Fruit fly (Drosophila melanogaster) whole organism, embryonic: Measurements from ENCODE around the gene CG44001.
A peak's percentile ranks its signal among the peaks of the same experiment; 100 is the strongest.

Source experiments
- Aef1 ChIP-seq: fragments of 200-800 bp; sonication (Bioruptor generic); IDR thresholded peaks from 3 replicates; pipeline ENCODE4 v1.3.6; 2022; ENCODE audit warnings: missing biosample characterization, missing genetic modification characterization
- Atf6 ChIP-seq: fragments of 200-800 bp; sonication (Bioruptor generic); IDR thresholded peaks from 2 replicates; pipeline ENCODE4 v1.3.6; 2022; ENCODE audit warnings: missing biosample characterization, missing genetic modification characterization
- Bgb ChIP-seq: fragments of 200-800 bp; sonication (Bioruptor generic); IDR thresholded peaks from 2 replicates; pipeline ENCODE4 v1.3.6; 2022; ENCODE audit warnings: missing biosample characterization, missing genetic modification characterization; ENCODE audit not compliant: partially characterized antibody
- CG10366 ChIP-seq: fragments of 200-800 bp; sonication (Bioruptor generic); IDR thresholded peaks from 2 replicates; pipeline ENCODE4 v1.3.6; 2022; ENCODE audit warnings: missing biosample characterization, missing genetic modification characterization
- CG11398 ChIP-seq: fragments of 200-800 bp; sonication (Bioruptor generic); optimal IDR thresholded peaks from 2 replicates; lab custom pipeline; 2016; ENCODE audit warnings: missing biosample characterization, missing genetic modification characterization
- CG11696 ChIP-seq: fragments of 200-800 bp; sonication (Bioruptor generic); IDR thresholded peaks from 2 replicates; pipeline ENCODE4 v1.3.6; 2022; ENCODE audit warnings: missing biosample characterization, missing genetic modification characterization
- CG1233 ChIP-seq: fragments of 200-800 bp; sonication (Bioruptor generic); optimal IDR thresholded peaks from 4 replicates; lab custom pipeline; 2018; ENCODE audit warnings: missing biosample characterization, mild to moderate bottlenecking, missing genetic modification characterization
- CG13424 ChIP-seq: fragments of 200-800 bp; sonication (Bioruptor generic); optimal IDR thresholded peaks from 2 replicates; lab custom pipeline; 2019; ENCODE audit warnings: missing biosample characterization, mild to moderate bottlenecking, missing genetic modification characterization, moderate library complexity
- CG14050 ChIP-seq: fragments of 200-800 bp; sonication (Bioruptor generic); IDR thresholded peaks from 3 replicates; pipeline ENCODE4 v1.3.6; 2022; ENCODE audit warnings: missing biosample characterization, missing genetic modification characterization
- CG1647 ChIP-seq: fragments of 200-800 bp; sonication (Bioruptor generic); optimal IDR thresholded peaks from 3 replicates; lab custom pipeline; 2016; ENCODE audit warnings: missing biosample characterization, missing genetic modification characterization
- CG16779 ChIP-seq: fragments of 200-800 bp; sonication (Bioruptor generic); IDR thresholded peaks from 2 replicates; pipeline ENCODE4 v1.3.6; 2022; ENCODE audit warnings: missing biosample characterization, missing genetic modification characterization
- CG16813 ChIP-seq: fragments of 200-800 bp; sonication (Bioruptor generic); IDR thresholded peaks from 3 replicates; pipeline ENCODE4 v1.3.6; 2022; ENCODE audit warnings: missing biosample characterization, missing genetic modification characterization; ENCODE audit not compliant: partially characterized antibody
- CG17186 ChIP-seq: fragments of 200-800 bp; sonication (Bioruptor generic); optimal IDR thresholded peaks from 3 replicates; lab custom pipeline; 2017; ENCODE audit warnings: missing biosample characterization, missing genetic modification reagents, missing genetic modification characterization
- CG17802 ChIP-seq: fragments of 200-800 bp; sonication (Bioruptor generic); optimal IDR thresholded peaks from 2 replicates; lab custom pipeline; 2018; ENCODE audit warnings: missing biosample characterization, mild to moderate bottlenecking, missing genetic modification characterization, moderate library complexity
- CG3281 ChIP-seq: fragments of 200-800 bp; sonication (Bioruptor generic); optimal IDR thresholded peaks from 3 replicates; lab custom pipeline; 2017; ENCODE audit warnings: missing biosample characterization, mild to moderate bottlenecking, missing genetic modification characterization
- CG34376 ChIP-seq: fragments of 200-800 bp; sonication (Bioruptor generic); optimal IDR thresholded peaks from 2 replicates; lab custom pipeline; 2018; ENCODE audit warnings: missing biosample characterization, mild to moderate bottlenecking, missing genetic modification characterization
- CG9215 ChIP-seq: fragments of 200-800 bp; sonication (Bioruptor generic); IDR thresholded peaks from 2 replicates; pipeline ENCODE4 v1.3.6; 2022; ENCODE audit warnings: missing biosample characterization, missing genetic modification characterization
- CG9797 ChIP-seq: fragments of 200-800 bp; sonication (Bioruptor generic); optimal IDR thresholded peaks from 3 replicates; lab custom pipeline; 2018; ENCODE audit warnings: missing biosample characterization, mild to moderate bottlenecking, missing genetic modification characterization
- CG9876 ChIP-seq: fragments of 200-800 bp; sonication (Bioruptor generic); optimal IDR thresholded peaks from 2 replicates; lab custom pipeline; 2016; ENCODE audit warnings: missing biosample characterization, missing genetic modification characterization
- Chrac-16 ChIP-seq: fragments of 200-800 bp; sonication (Bioruptor generic); optimal IDR thresholded peaks from 3 replicates; lab custom pipeline; 2016; ENCODE audit warnings: missing biosample characterization, missing genetic modification characterization
- Fer1 ChIP-seq: fragments of 200-800 bp; sonication (Bioruptor generic); optimal IDR thresholded peaks from 2 replicates; lab custom pipeline; 2017; ENCODE audit warnings: missing biosample characterization, mild to moderate bottlenecking, missing genetic modification characterization
- Fer2 ChIP-seq: fragments of 200-800 bp; sonication (Bioruptor generic); optimal IDR thresholded peaks from 2 replicates; lab custom pipeline; 2018; ENCODE audit warnings: missing biosample characterization, mild to moderate bottlenecking, missing genetic modification characterization, moderate library complexity
- HHEX ChIP-seq: fragments of 200-800 bp; sonication (Bioruptor generic); optimal IDR thresholded peaks from 3 replicates; lab custom pipeline; 2017; ENCODE audit warnings: missing biosample characterization, mild to moderate bottlenecking, missing genetic modification characterization, missing genetic modification reagents
- HLHmδ ChIP-seq: fragments of 200-800 bp; sonication (Bioruptor generic); optimal IDR thresholded peaks from 2 replicates; lab custom pipeline; 2018; ENCODE audit warnings: missing biosample characterization, mild to moderate bottlenecking, missing genetic modification characterization, moderate library complexity
- Hand ChIP-seq: fragments of 200-800 bp; sonication (Bioruptor generic); optimal IDR thresholded peaks from 2 replicates; lab custom pipeline; 2017; ENCODE audit warnings: mild to moderate bottlenecking, missing biosample characterization, missing genetic modification reagents, missing genetic modification characterization
- Hsf ChIP-seq: fragments of 200-800 bp; sonication (Bioruptor generic); optimal IDR thresholded peaks from 3 replicates; lab custom pipeline; 2016; ENCODE audit warnings: missing biosample characterization, missing genetic modification characterization
- Jarid2 ChIP-seq: fragments of 200-800 bp; sonication (Bioruptor generic); optimal IDR thresholded peaks from 3 replicates; lab custom pipeline; 2017; ENCODE audit warnings: mild to moderate bottlenecking, missing biosample characterization, missing genetic modification reagents, missing genetic modification characterization
- Lpt ChIP-seq: fragments of >200 bp; optimal IDR thresholded peaks from 2 replicates; lab custom pipeline; 2018; ENCODE audit warnings: missing biosample characterization, missing genetic modification characterization
- MTF-1 ChIP-seq: fragments of 200-800 bp; sonication (Bioruptor generic); optimal IDR thresholded peaks from 2 replicates; lab custom pipeline; 2018; ENCODE audit warnings: missing biosample characterization, mild to moderate bottlenecking, missing genetic modification characterization, borderline replicate concordance
- Oaz ChIP-seq: fragments of 200-800 bp; sonication (Bioruptor generic); IDR thresholded peaks from 2 replicates; pipeline ENCODE4 v1.3.6; 2022; ENCODE audit warnings: missing biosample characterization, missing genetic modification characterization
- Opbp ChIP-seq: fragments of 200-800 bp; sonication (Bioruptor generic); IDR thresholded peaks from 3 replicates; pipeline ENCODE4 v1.3.6; 2022; ENCODE audit warnings: missing biosample characterization, missing genetic modification characterization; ENCODE audit not compliant: partially characterized antibody
- Poxn ChIP-seq: fragments of 200-800 bp; sonication (Bioruptor generic); IDR thresholded peaks from 2 replicates; pipeline ENCODE4 v1.3.6; 2022; ENCODE audit warnings: missing biosample characterization, missing genetic modification characterization
- Side ChIP-seq: fragments of 200-800 bp; sonication (Bioruptor generic); optimal IDR thresholded peaks from 2 replicates; lab custom pipeline; 2016; ENCODE audit warnings: missing biosample characterization, missing genetic modification characterization
- Sin3A ChIP-seq: fragments of >200 bp; optimal IDR thresholded peaks from 2 replicates; lab custom pipeline; 2018
- Sry-β ChIP-seq: fragments of 200-800 bp; sonication (Bioruptor generic); optimal IDR thresholded peaks from 2 replicates; lab custom pipeline; 2018; ENCODE audit warnings: missing biosample characterization, mild to moderate bottlenecking, missing genetic modification characterization, moderate library complexity
- TFAM ChIP-seq: fragments of 200-800 bp; sonication (Bioruptor generic); optimal IDR thresholded peaks from 2 replicates; lab custom pipeline; 2017; ENCODE audit warnings: missing biosample characterization, missing genetic modification characterization, inconsistent platforms
- abd-A ChIP-seq: fragments of 200-800 bp; sonication (Bioruptor generic); optimal IDR thresholded peaks from 3 replicates; lab custom pipeline; 2019; ENCODE audit warnings: missing biosample characterization, mild to moderate bottlenecking, missing genetic modification characterization, moderate library complexity
- amos ChIP-seq: fragments of 200-800 bp; sonication (Bioruptor generic); IDR thresholded peaks from 2 replicates; pipeline ENCODE4 v1.3.6; 2022; ENCODE audit warnings: missing biosample characterization, missing genetic modification characterization; ENCODE audit not compliant: partially characterized antibody
- aop ChIP-seq: fragments of 200-800 bp; sonication (Bioruptor generic); IDR thresholded peaks from 2 replicates; pipeline ENCODE4 v1.3.6; 2022; ENCODE audit warnings: missing biosample characterization, missing genetic modification characterization
- az2 ChIP-seq: fragments of 200-800 bp; sonication (Bioruptor generic); optimal IDR thresholded peaks from 3 replicates; lab custom pipeline; 2016; ENCODE audit warnings: missing biosample characterization, missing genetic modification characterization
- chm ChIP-seq: fragments of 200-800 bp; sonication (Bioruptor generic); IDR thresholded peaks from 2 replicates; pipeline ENCODE4 v1.3.6; 2022; ENCODE audit warnings: missing biosample characterization, missing genetic modification characterization
- corto ChIP-seq: fragments of 200-800 bp; sonication (Bioruptor generic); optimal IDR thresholded peaks from 2 replicates; lab custom pipeline; 2016; ENCODE audit warnings: missing biosample characterization, mild to moderate bottlenecking, missing genetic modification characterization, moderate library complexity
- hb ChIP-seq: fragments of 200-800 bp; sonication (Bioruptor generic); IDR thresholded peaks from 3 replicates; pipeline ENCODE4 v1.3.6; 2022; ENCODE audit warnings: missing biosample characterization, missing genetic modification characterization; ENCODE audit not compliant: partially characterized antibody
- inv ChIP-seq: fragments of 200-800 bp; sonication (Bioruptor generic); IDR thresholded peaks from 2 replicates; pipeline ENCODE4 v1.3.6; 2022; ENCODE audit warnings: missing biosample characterization, missing genetic modification characterization; ENCODE audit not compliant: partially characterized antibody
- jing ChIP-seq: fragments of 200-800 bp; sonication (Bioruptor generic); optimal IDR thresholded peaks from 2 replicates; lab custom pipeline; 2018; ENCODE audit warnings: missing biosample characterization, mild to moderate bottlenecking, missing genetic modification characterization
- klu ChIP-seq: fragments of 200-800 bp; sonication (Bioruptor generic); IDR thresholded peaks from 2 replicates; pipeline ENCODE4 v1.3.6; 2022; ENCODE audit warnings: missing biosample characterization, missing genetic modification characterization
- mam ChIP-seq: fragments of 200-800 bp; sonication (Bioruptor generic); optimal IDR thresholded peaks from 3 replicates; lab custom pipeline; 2016; ENCODE audit warnings: missing biosample characterization, missing genetic modification characterization
- seq ChIP-seq: fragments of 200-800 bp; sonication (Bioruptor generic); IDR thresholded peaks from 2 replicates; pipeline ENCODE4 v1.3.6; 2022; ENCODE audit warnings: missing biosample characterization, missing genetic modification characterization
- tx ChIP-seq: fragments of 200-800 bp; sonication (Bioruptor generic); optimal IDR thresholded peaks from 2 replicates; lab custom pipeline; 2016; ENCODE audit warnings: missing biosample characterization, missing genetic modification characterization
- vfl ChIP-seq: fragments of 200-800 bp; sonication (Bioruptor generic); optimal IDR thresholded peaks from 2 replicates; lab custom pipeline; 2016; ENCODE audit warnings: missing biosample characterization, missing genetic modification characterization
- yki ChIP-seq: fragments of >200 bp; optimal IDR thresholded peaks from 3 replicates; lab custom pipeline; 2018
- zf30C ChIP-seq: fragments of 200-800 bp; sonication (Bioruptor generic); optimal IDR thresholded peaks from 3 replicates; lab custom pipeline; 2018; ENCODE audit warnings: missing biosample characterization, mild to moderate bottlenecking, missing genetic modification characterization

CG44001 gene

dm6 chr2L:5043043-5043442, at the start of gene CG44001, which contains the start of the genes CG33995 and CG44000 (continued):
- peak; percentile 16 for TF ChIP-seq CG1647 (GFP tag; lab: Kevin White, UChicago)
- TF ChIP-seq hb (GFP tag; lab: Robert Waterston, UW): no peak
- peak; percentile 69 for TF ChIP-seq CG3281 (GFP tag; lab: Kevin White, UChicago)
- TF ChIP-seq Oaz (GFP tag; lab: Robert Waterston, UW): no peak
- TF ChIP-seq Aef1 (GFP tag; lab: Robert Waterston, UW): no peak
- peak; percentile 11 for TF ChIP-seq Fer1 (GFP tag; lab: Kevin White, UChicago)
- no peak for TF ChIP-seq jing (GFP tag; lab: Kevin White, UChicago)
- peak; percentile 2 for TF ChIP-seq Jarid2 (GFP tag; lab: Kevin White, UChicago)
- TF ChIP-seq CG11696: no peak
- peak; percentile 57 for TF ChIP-seq chm (GFP tag; lab: Robert Waterston, UW)
- no peak for TF ChIP-seq Fer2 (tag; lab: Kevin White, UChicago)
- no peak for TF ChIP-seq aop (GFP tag; lab: Robert Waterston, UW)
- TF ChIP-seq Poxn (GFP tag; lab: Robert Waterston, UW): no peak
- TF ChIP-seq Hand (GFP tag; lab: Kevin White, UChicago): no peak
- peak; percentile 80 for TF ChIP-seq Opbp (GFP tag; lab: Robert Waterston, UW)
- peak; percentile 88 for TF ChIP-seq CG9797 (GFP tag; lab: Kevin White, UChicago)
- TF ChIP-seq HHEX (GFP tag; lab: Kevin White, UChicago): no peak
- no peak for TF ChIP-seq yki (lab: Kevin White, UChicago)
- TF ChIP-seq HLHmδ: peak; percentile 7
- TF ChIP-seq CG17802 (tag; lab: Kevin White, UChicago): no peak
- TF ChIP-seq inv (GFP tag; lab: Robert Waterston, UW): no peak
- TF ChIP-seq TFAM (GFP tag; lab: Kevin White, UChicago): no peak
- no peak for TF ChIP-seq Atf6 (GFP tag; lab: Robert Waterston, UW)
- no peak for TF ChIP-seq CG16813 (GFP tag; lab: Robert Waterston, UW)
- TF ChIP-seq CG11398: no peak
- peak; percentile 32 for TF ChIP-seq CG10366
- TF ChIP-seq abd-A (tag; lab: Kevin White, UChicago): peak; percentile 69
- TF ChIP-seq Hsf (GFP tag; lab: Kevin White, UChicago): peak; percentile 61
- TF ChIP-seq amos (GFP tag; lab: Robert Waterston, UW): peak; percentile 43; the same call in 1 of the 2 replicates
- peak; percentile 46 for TF ChIP-seq Bgb (GFP tag; lab: Robert Waterston, UW)
- TF ChIP-seq tx (GFP tag; lab: Kevin White, UChicago): peak; percentile 33
- TF ChIP-seq Sin3A (lab: Kevin White, UChicago): peak; percentile 68
- TF ChIP-seq CG1233: no peak
- no peak for TF ChIP-seq seq (GFP tag; lab: Robert Waterston, UW)
- TF ChIP-seq CG34376 (GFP tag; lab: Kevin White, UChicago): peak; percentile 48
- no peak for TF ChIP-seq Lpt (GFP tag; lab: Kevin White, UChicago)
- no peak for TF ChIP-seq zf30C
- TF ChIP-seq Sry-β (GFP tag; lab: Kevin White, UChicago): no peak
- no peak for TF ChIP-seq klu (GFP tag; lab: Robert Waterston, UW)
- peak; percentile 12 for TF ChIP-seq az2 (GFP tag; lab: Kevin White, UChicago)
- no peak for TF ChIP-seq CG16779 (GFP tag; lab: Robert Waterston, UW)
- peak; percentile 60 for TF ChIP-seq CG9876 (GFP tag; lab: Kevin White, UChicago)
- TF ChIP-seq Chrac-16 (GFP tag; lab: Kevin White, UChicago): peak; percentile 34
- no peak for TF ChIP-seq corto (GFP tag; lab: Kevin White, UChicago)
- peak; percentile 67 for TF ChIP-seq CG17186 (GFP tag; lab: Kevin White, UChicago)
- TF ChIP-seq mam: peak; percentile 51
- peak; percentile 58 for TF ChIP-seq Side (GFP tag; lab: Kevin White, UChicago)
- peak; percentile 22; the same call in 1 of the 2 replicates for TF ChIP-seq CG9215 (GFP tag; lab: Robert Waterston, UW)
- TF ChIP-seq CG13424 (tag; lab: Kevin White, UChicago): peak; percentile 17
- no peak for TF ChIP-seq MTF-1 (GFP tag; lab: Kevin White, UChicago)
- TF ChIP-seq vfl: peak; percentile 44
- TF ChIP-seq CG14050 (GFP tag; lab: Robert Waterston, UW): no peak
